In the genomic region with DNA sequence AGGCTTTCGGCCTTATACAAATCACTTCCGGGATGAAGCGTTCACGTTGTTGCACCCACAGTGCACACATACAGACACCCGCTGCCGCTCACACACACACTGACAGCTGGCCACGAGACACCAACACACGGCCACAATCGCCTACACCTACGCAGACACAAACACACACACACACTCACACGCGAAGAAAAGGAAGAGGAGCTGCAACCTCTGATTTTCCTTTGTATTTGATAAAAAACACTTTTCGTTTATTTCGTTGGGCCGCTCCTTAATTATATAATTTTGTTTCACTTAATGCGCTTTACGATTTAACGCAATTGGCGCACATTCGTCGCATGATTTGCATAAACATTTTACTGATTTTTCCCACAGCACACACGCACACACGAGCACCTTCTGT, we compare ENCODE assay signal across 3 fruit fly cellular contexts.
TF ChIP-seq lines count a peak whose summit lies in the region.

No protein-coding gene starts in this region.

- no peak for TF ChIP-seq CTCF in whole organism, embryonic (GFP tag; optimal IDR thresholded peaks at IDR 0.05; lab: Kevin White, UChicago)

TF ChIP-seq in whole organism, embryonic, 481 proteins besides CTCF, POLR2A, EP300 and RAD21:
- TF ChIP-seq cg (GFP tag; optimal IDR thresholded peaks at IDR 0.05; lab: Kevin White, UChicago) (peak; percentile 68), pnt (GFP tag; optimal IDR thresholded peaks at IDR 0.05; lab: Kevin White, UChicago) (no peak), Pdp1 (GFP tag; optimal IDR thresholded peaks at IDR 0.05; lab: Kevin White, UChicago) (peak in 1 of 2 experiments; percentile 29), HLH3B (GFP tag; IDR thresholded peaks at IDR 0.05; lab: Robert Waterston, UW) (no peak), Ets65A (GFP tag; lab: Kevin White, UChicago) (peak; percentile 95)

TF ChIP-seq in whole organism, prepupa, 60 proteins besides CTCF, POLR2A, EP300 and RAD21:
- no peak for TF ChIP-seq CG10669 (GFP tag; optimal IDR thresholded peaks at IDR 0.05; lab: Kevin White, UChicago)
- no peak for TF ChIP-seq Gug (GFP tag; IDR thresholded peaks at IDR 0.05; lab: Robert Waterston, UW)
- TF ChIP-seq eg (GFP tag; IDR thresholded peaks at IDR 0.05; lab: Robert Waterston, UW): 0 out of 3 replicates have a peak, but pooled peaks have one; percentile 19
- no peak for TF ChIP-seq Sox102F (GFP tag; optimal IDR thresholded peaks at IDR 0.05; lab: Kevin White, UChicago)

TF ChIP-seq in whole organism, wandering third instar larva, 38 proteins besides CTCF, POLR2A, EP300 and RAD21:
- TF ChIP-seq Sp1 (GFP tag; optimal IDR thresholded peaks at IDR 0.05; lab: Kevin White, UChicago) (no peak), Dfd (GFP tag; optimal IDR thresholded peaks at IDR 0.05; lab: Kevin White, UChicago) (peak; percentile 57)
